Worm (Caenorhabditis elegans) whole organism, early embryonic: Measurements from ENCODE around the gene H23N18.6.

ENCODE experiments used
- F13C5.2 ChIP-seq: sonication (generic microtip); optimal IDR thresholded peaks from 2 replicates; lab custom pipeline; 2017; ENCODE audit warnings: mild to moderate bottlenecking, missing genetic modification characterization, inconsistent platforms, missing compliant biosample characterization
- ceh-13 ChIP-seq: fragments of 200-800 bp; sonication (Bioruptor generic); optimal IDR thresholded peaks from 2 replicates; lab custom pipeline; 2018; ENCODE audit warnings: mild to moderate bottlenecking, missing genetic modification characterization, missing compliant biosample characterization
- hmg-4 ChIP-seq: fragments of 200-800 bp; sonication (Bioruptor generic); optimal IDR thresholded peaks from 2 replicates; lab custom pipeline; 2018; ENCODE audit warnings: mild to moderate bottlenecking, missing genetic modification characterization, missing compliant biosample characterization
- sea-1 ChIP-seq: fragments of 200-800 bp; sonication (Bioruptor generic); conservative IDR thresholded peaks from 2 replicates; pipeline ENCODE4 v1.3.6; 2022; ENCODE audit warnings: missing genetic modification characterization, missing compliant biosample characterization
- tbx-11 ChIP-seq: fragments of 200-800 bp; sonication (Bioruptor generic); IDR thresholded peaks from 2 replicates; pipeline ENCODE4 v1.3.6; 2022; ENCODE audit warnings: missing genetic modification characterization, missing compliant biosample characterization

- TF ChIP-seq F13C5.2 (no peak), hmg-4 (GFP tag; lab: Kevin White, UChicago) (no peak), tbx-11 (GFP tag; lab: Robert Waterston, UW) (no peak), ceh-13 (GFP tag; lab: Kevin White, UChicago) (no peak), sea-1 (no peak)
Observed at ce11 chrV:4960686-4961085, 45.8 kb upstream of the H23N18.6 start.
